Fruit fly (Drosophila melanogaster): ENCODE data around the gene Try29F.

The Try29F gene

DNA sequence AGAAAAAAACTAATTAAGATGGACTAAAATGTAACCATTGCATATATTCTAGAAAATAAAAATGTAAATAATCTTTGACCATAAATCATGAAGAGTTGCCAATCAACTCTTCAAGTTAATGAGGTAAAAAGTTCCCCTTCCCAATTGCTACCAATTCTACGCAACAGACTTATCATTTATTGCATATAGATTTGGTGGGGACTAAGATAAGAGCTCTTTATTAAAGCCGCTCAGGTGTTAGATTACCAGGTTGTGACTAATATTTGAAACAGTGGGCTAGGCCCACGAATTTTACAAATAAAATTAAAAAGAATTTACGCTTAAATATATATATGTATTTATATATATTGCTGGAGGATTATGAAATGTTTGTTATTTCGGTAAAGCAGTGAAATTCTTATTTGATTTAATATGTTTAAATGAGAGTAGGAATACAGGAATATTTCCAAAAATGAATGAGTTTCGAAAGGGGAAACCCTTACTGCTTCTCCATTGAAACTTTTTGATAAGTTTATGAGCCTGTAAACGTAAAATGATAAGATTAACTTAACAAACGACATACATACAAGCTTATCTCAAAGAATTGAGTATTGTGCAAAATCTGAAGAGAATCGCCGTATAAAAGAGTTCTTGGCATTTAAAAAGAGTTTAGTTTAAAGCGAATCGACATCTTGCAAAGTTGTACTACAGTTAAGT lies 13.4 kb downstream of the Try29F start, which contains the start of gene CG13102:
Gene CG13102 (plus strand): TSS at position 646 of the 696 bp plus-strand sequence.
- TF ChIP-seq dmrt93B (GFP tag; optimal IDR thresholded peaks at IDR 0.05) (no peak), sv (GFP tag; optimal IDR thresholded peaks at IDR 0.05) (no peak), fru (GFP tag; optimal IDR thresholded peaks at IDR 0.05) (peak; percentile 0), Rel (GFP tag; optimal IDR thresholded peaks at IDR 0.05) (no peak), Rel (tag; optimal IDR thresholded peaks at IDR 0.05) (peak; percentile 96), rgr (GFP tag; optimal IDR thresholded peaks at IDR 0.05) (peak; percentile 7), CrebA (GFP tag; optimal IDR thresholded peaks at IDR 0.05; ENCODE audit: borderline replicate concordance) (peak; percentile 20), pan (optimal IDR thresholded peaks at IDR 0.05) (no peak), Hr83 (GFP tag; optimal IDR thresholded peaks at IDR 0.05; ENCODE audit: poor library complexity, severe bottlenecking) (no peak), Hnf4 (GFP tag; optimal IDR thresholded peaks at IDR 0.05) (no peak)

DNA sequence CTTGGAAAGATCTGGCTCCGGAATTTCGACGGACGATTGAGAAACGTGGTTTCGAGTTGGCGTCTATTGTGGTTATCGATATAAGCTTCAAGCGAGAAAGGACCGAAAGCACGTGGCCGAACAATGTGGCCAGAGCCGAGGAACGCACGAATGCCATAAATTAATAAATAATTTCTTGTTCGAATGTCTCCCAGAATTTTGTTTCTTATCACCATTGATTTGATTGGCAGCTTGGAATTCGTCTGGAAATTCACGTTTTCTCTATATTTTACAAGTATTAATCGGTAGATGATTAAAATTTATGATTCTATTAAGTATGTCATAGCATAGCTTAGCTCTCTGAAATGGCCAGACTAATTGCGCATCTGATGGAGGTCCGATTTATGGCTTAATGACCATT lies 15.6 kb downstream of the Try29F start, which contains the start of gene Rcd-1r:
Gene Rcd-1r (minus strand): TSS at position 101 of the 400 bp plus-strand sequence.
- no peak for TF ChIP-seq Jra (GFP tag; optimal IDR thresholded peaks at IDR 0.05)
- TF ChIP-seq tai (GFP tag; optimal IDR thresholded peaks at IDR 0.05) = no peak
- no peak for TF ChIP-seq ey (GFP tag; optimal IDR thresholded peaks at IDR 0.05)
- no peak for TF ChIP-seq rgr (GFP tag; optimal IDR thresholded peaks at IDR 0.05)
- TF ChIP-seq Rel (GFP tag; optimal IDR thresholded peaks at IDR 0.05) = no peak
- TF ChIP-seq Rel (tag; optimal IDR thresholded peaks at IDR 0.05) = no peak
- TF ChIP-seq Sp1 (GFP tag; optimal IDR thresholded peaks at IDR 0.05) = no peak
- TF ChIP-seq br (GFP tag; optimal IDR thresholded peaks at IDR 0.05) = no peak
- no peak for TF ChIP-seq Abd-B (GFP tag; optimal IDR thresholded peaks at IDR 0.05)
- TF ChIP-seq HLH106 (tag; optimal IDR thresholded peaks at IDR 0.05) = no peak
- no peak for TF ChIP-seq CrebA (GFP tag; optimal IDR thresholded peaks at IDR 0.05; ENCODE audit: borderline replicate concordance)

DNA sequence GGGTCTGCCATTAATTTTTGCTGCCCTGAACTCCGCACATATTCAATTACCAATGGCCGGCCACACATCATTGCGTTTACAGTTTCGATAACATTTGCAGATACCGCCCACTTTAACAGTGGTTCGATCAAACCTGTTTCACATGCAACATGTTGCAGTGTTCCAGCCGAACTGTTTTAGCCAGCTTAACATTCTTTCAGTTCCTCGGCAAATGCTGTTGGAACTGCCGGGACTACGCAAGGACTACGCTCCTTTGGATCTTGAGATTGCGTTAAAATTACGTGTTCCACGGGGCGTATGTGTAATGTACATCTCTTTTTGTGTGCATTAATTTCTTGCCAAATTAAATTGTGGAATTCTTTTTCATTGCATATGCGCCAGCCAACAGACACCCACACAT lies 21.1 kb downstream of the Try29F start:
- TF ChIP-seq Hnf4 (GFP tag; optimal IDR thresholded peaks at IDR 0.05) (no peak), Sp1 (GFP tag; optimal IDR thresholded peaks at IDR 0.05) (no peak), OdsH (GFP tag; optimal IDR thresholded peaks at IDR 0.05) (no peak), Hr78 (GFP tag; optimal IDR thresholded peaks at IDR 0.05) (no peak), HLH106 (tag; optimal IDR thresholded peaks at IDR 0.05) (no peak), dl (GFP tag; optimal IDR thresholded peaks at IDR 0.05; ENCODE audit: insufficient read depth in 1 of 2, partially characterized antibody in 2 of 2) (no peak), dmrt93B (GFP tag; optimal IDR thresholded peaks at IDR 0.05) (no peak), Myc (optimal IDR thresholded peaks at IDR 0.05) (no peak), brk (GFP tag; optimal IDR thresholded peaks at IDR 0.05) (no peak)

DNA sequence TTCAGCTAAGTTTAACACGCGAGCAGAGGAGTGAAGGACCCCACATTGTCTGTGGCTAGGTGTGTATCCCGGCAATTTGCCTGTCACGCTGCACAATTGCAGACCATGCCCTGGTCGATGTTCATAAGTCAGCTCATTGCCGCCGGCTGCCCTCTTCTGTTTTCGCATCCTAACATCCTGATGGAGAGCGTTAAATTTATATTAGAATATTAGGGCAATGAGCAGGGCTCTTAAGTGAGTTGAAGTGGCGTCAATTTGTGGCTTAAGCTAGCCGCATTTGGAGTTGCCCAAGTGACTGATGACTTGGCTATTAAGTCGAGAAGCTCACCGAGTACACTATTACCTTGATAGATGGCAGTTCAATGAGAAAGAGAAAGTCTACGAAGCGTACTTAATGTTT lies 27.8 kb downstream of the Try29F start:
- no peak for TF ChIP-seq jim (GFP tag; optimal IDR thresholded peaks at IDR 0.05)
- no peak for TF ChIP-seq GATAd (GFP tag; optimal IDR thresholded peaks at IDR 0.05)
- TF ChIP-seq Myc (optimal IDR thresholded peaks at IDR 0.05) = no peak

DNA sequence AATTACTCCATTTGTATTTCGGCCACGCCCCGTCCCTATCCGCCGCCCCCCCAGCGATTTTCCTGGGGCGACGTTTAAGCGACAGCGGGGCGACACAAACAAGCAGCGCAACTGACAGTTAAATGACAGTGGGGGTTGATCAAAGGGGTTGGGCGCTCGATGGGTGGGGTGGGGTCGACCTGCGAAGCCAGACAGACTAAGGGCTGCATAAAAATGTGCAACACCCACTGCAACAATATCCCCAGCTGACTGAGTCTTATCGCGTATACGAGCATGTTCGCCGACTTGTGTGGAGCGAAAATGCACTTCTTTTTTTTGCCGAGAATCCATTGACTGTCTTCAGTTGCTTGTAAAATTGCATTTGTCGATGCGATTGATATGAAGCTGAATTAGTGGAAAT lies 33.4 kb downstream of the Try29F start, which contains the start of gene CG9582:
Gene CG9582 (minus strand): TSS at position 101 of the 400 bp plus-strand sequence.
- no peak for TF ChIP-seq pan (optimal IDR thresholded peaks at IDR 0.05)
- no peak for TF ChIP-seq br (GFP tag; optimal IDR thresholded peaks at IDR 0.05)
- no peak for TF ChIP-seq psq (GFP tag; optimal IDR thresholded peaks at IDR 0.05)
- TF ChIP-seq GATAd (GFP tag; optimal IDR thresholded peaks at IDR 0.05) = no peak
- no peak for TF ChIP-seq CrebA (GFP tag; optimal IDR thresholded peaks at IDR 0.05; ENCODE audit: borderline replicate concordance)
- no peak for TF ChIP-seq brk (GFP tag; optimal IDR thresholded peaks at IDR 0.05)
- TF ChIP-seq dsf (GFP tag; optimal IDR thresholded peaks at IDR 0.05; ENCODE audit: borderline replicate concordance) = no peak
- TF ChIP-seq tai (GFP tag; optimal IDR thresholded peaks at IDR 0.05) = no peak

All from whole organism, wandering third instar larva.